Worm (Caenorhabditis elegans) whole organism, midembryonic: ENCODE measurements around the gene ugt-10.

Experiments used
- flt-1 ChIP-seq: fragments of 200-800 bp; sonication (Bioruptor generic); IDR thresholded peaks from 2 replicates; pipeline ENCODE4 v1.3.6; 2022; ENCODE audit warnings: missing genetic modification characterization, missing compliant biosample characterization
- klf-2 ChIP-seq: fragments of 200-800 bp; sonication (Bioruptor generic); conservative IDR thresholded peaks from 2 replicates; pipeline ENCODE4 v1.3.6; 2022; ENCODE audit warnings: missing genetic modification reagents, missing genetic modification characterization, missing compliant biosample characterization
- med-1 ChIP-seq: sonication (generic microtip); optimal IDR thresholded peaks from 2 replicates; lab custom pipeline; 2017; ENCODE audit warnings: missing genetic modification characterization, mild to moderate bottlenecking, missing compliant biosample characterization, antibody characterized with exemption, missing genetic modification reagents; ENCODE audit not compliant: insufficient read depth

- TF ChIP-seq flt-1 (GFP tag; lab: Robert Waterston, UW) (no peak), klf-2 (no peak), med-1 (no peak)
Observed at ce11 chrV:4932814-4933213, 32.9 kb upstream of the ugt-10 start, which contains the start of gene C02E7.10.
